Worm (Caenorhabditis elegans) whole organism, mixed stage, embryonic: Measurements from ENCODE around the gene C08F11.17.

Experiments used
- blmp-1 ChIP-seq: fragments of 150-350 bp; optimal IDR thresholded peaks from 2 replicates; lab custom pipeline; 2014; ENCODE audit warnings: missing biosample characterization, missing genetic modification characterization
- ces-1 ChIP-seq: fragments of 150-350 bp; optimal IDR thresholded peaks from 2 replicates; lab custom pipeline; 2014; ENCODE audit warnings: missing biosample characterization, missing genetic modification reagents, missing genetic modification characterization
- lsy-2 ChIP-seq: fragments of 150-350 bp; optimal IDR thresholded peaks from 2 replicates; lab custom pipeline; 2014; ENCODE audit warnings: missing biosample characterization, missing genetic modification characterization
- mab-5 ChIP-seq: fragments of 150-350 bp; optimal IDR thresholded peaks from 2 replicates; lab custom pipeline; 2014; ENCODE audit warnings: missing biosample characterization, missing genetic modification characterization
- mep-1 ChIP-seq: fragments of 150-350 bp; optimal IDR thresholded peaks from 2 replicates; lab custom pipeline; 2017; ENCODE audit warnings: missing biosample characterization, missing genetic modification reagents, missing genetic modification characterization, inconsistent platforms
- nhr-12 ChIP-seq: fragments of 150-350 bp; optimal IDR thresholded peaks from 2 replicates; lab custom pipeline; 2014; ENCODE audit warnings: missing biosample characterization, missing genetic modification characterization
- nhr-2 ChIP-seq: fragments of 150-350 bp; optimal IDR thresholded peaks from 2 replicates; lab custom pipeline; 2014; ENCODE audit warnings: missing biosample characterization, missing genetic modification characterization
- nhr-237 ChIP-seq: fragments of 150-350 bp; optimal IDR thresholded peaks from 2 replicates; lab custom pipeline; 2014; ENCODE audit warnings: missing biosample characterization, missing genetic modification characterization
- pha-4 ChIP-seq: fragments of 150-350 bp; optimal IDR thresholded peaks from 2 replicates; lab custom pipeline; 2018; ENCODE audit warnings: missing biosample characterization, missing genetic modification reagents, missing genetic modification characterization
- snpc-4 ChIP-seq: fragments of 150-350 bp; optimal IDR thresholded peaks from 2 replicates; lab custom pipeline; 2014; ENCODE audit warnings: missing biosample characterization, missing genetic modification characterization
- unc-39 ChIP-seq: fragments of 150-350 bp; optimal IDR thresholded peaks from 2 replicates; lab custom pipeline; 2014; ENCODE audit warnings: missing biosample characterization, missing genetic modification characterization
- unc-62 ChIP-seq: fragments of 150-350 bp; optimal IDR thresholded peaks from 2 replicates; lab custom pipeline; 2014; ENCODE audit warnings: missing biosample characterization, missing genetic modification reagents, missing genetic modification characterization

DNA sequence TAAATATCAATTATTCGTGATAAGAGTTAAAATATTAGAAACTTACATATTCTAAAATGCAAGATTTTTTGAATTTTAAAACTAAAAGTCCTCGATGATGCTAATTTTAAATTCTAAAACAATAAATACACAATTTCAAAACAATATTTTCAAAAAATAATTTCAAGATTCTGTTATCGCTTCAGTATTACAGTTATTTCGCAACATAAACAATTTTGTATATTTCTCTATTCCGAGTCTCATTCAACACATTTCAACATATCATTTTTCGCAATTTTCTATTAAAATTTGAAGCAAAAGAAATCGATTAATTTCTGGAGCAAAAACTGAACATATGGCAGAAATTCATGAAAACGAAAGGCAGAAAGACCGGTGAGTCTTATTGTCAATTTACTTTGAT is 17.0 kb downstream of the C08F11.17 start, which contains the start of gene fbxa-98:
- no peak for TF ChIP-seq mep-1 (tag; lab: Kevin White, UChicago)
- TF ChIP-seq nhr-237 (tag; lab: Kevin White, UChicago), result no peak
- TF ChIP-seq unc-39 (tag; lab: Kevin White, UChicago), result no peak
- TF ChIP-seq mab-5, result no peak
- TF ChIP-seq blmp-1 (tag; lab: Kevin White, UChicago), result no peak
- TF ChIP-seq ces-1, result no peak
- TF ChIP-seq pha-4 (tag; lab: Kevin White, UChicago), result no peak
- TF ChIP-seq snpc-4 (tag; lab: Kevin White, UChicago), result no peak
- no peak for TF ChIP-seq unc-62
- TF ChIP-seq nhr-12, result no peak
- TF ChIP-seq nhr-2, result no peak
- TF ChIP-seq lsy-2, result no peak
